Fruit fly (Drosophila melanogaster): ENCODE data around the gene Slc25A46b.

Gene Slc25A46b

dm6 chr2L:18141471-18142345 lies 45.3 kb downstream of the Slc25A46b start (continued):
- TF ChIP-seq CG2875 (GFP tag; optimal IDR thresholded peaks at IDR 0.05) (peak; percentile 54), Dfd (GFP tag; optimal IDR thresholded peaks at IDR 0.05) (peak in 1 of 2 experiments; percentile 4), Ada2b (GFP tag; IDR thresholded peaks at IDR 0.05) (no peak; the same call in 1 of the 2 replicates), cwo (GFP tag; optimal IDR thresholded peaks at IDR 0.05) (peak; percentile 64), CG14014 (GFP tag; IDR thresholded peaks at IDR 0.05) (peak; percentile 18; the same call in 1 of the 2 replicates), CG8089 (GFP tag; optimal IDR thresholded peaks at IDR 0.05) (no peak), oc (tag; optimal IDR thresholded peaks at IDR 0.05) (peak; percentile 11), lmd (GFP tag; IDR thresholded peaks at IDR 0.05) (peak; percentile 54), Doc3 (GFP tag; IDR thresholded peaks at IDR 0.05; ENCODE audit: partially characterized antibody) (no peak), CG8290 (GFP tag; optimal IDR thresholded peaks at IDR 0.05) (peak; percentile 12), CG8290 (tag; optimal IDR thresholded peaks at IDR 0.05) (peak in 1 of 2 experiments; percentile 54), Rfx (GFP tag; IDR thresholded peaks at IDR 0.05) (peak; percentile 60), chif (GFP tag; optimal IDR thresholded peaks at IDR 0.05) (peak; percentile 39 to 64), bigmax (GFP tag; optimal IDR thresholded peaks at IDR 0.05) (no peak), CG31224 (GFP tag; IDR thresholded peaks at IDR 0.05) (peak; percentile 40; the same call in 1 of the 2 replicates), peb (GFP tag; IDR thresholded peaks at IDR 0.05) (no peak), ham (GFP tag; IDR thresholded peaks at IDR 0.05) (no peak), Xbp1 (GFP tag; optimal IDR thresholded peaks at IDR 0.05) (peak; percentile 68), CG4730 (GFP tag; IDR thresholded peaks at IDR 0.05) (no peak), her (GFP tag; optimal IDR thresholded peaks at IDR 0.05) (no peak), Atf-2 (GFP tag; optimal IDR thresholded peaks at IDR 0.05) (peak; percentile 9), CG17802 (tag; optimal IDR thresholded peaks at IDR 0.05) (peak; percentile 4), usp (GFP tag; optimal IDR thresholded peaks at IDR 0.05) (no peak), knrl (GFP tag; IDR thresholded peaks at IDR 0.05; ENCODE audit: partially characterized antibody) (no peak), CG3726 (GFP tag; IDR thresholded peaks at IDR 0.05) (0 out of 3 replicates have a peak, but pooled peaks have one; percentile 55), Sox100B (GFP tag; optimal IDR thresholded peaks at IDR 0.05) (peak; percentile 78), CG10543 (GFP tag; optimal IDR thresholded peaks at IDR 0.05) (peak; percentile 68), row (GFP tag; IDR thresholded peaks at IDR 0.05) (peak; percentile 73), CG8281 (tag; optimal IDR thresholded peaks at IDR 0.05) (no peak), repo (GFP tag; optimal IDR thresholded peaks at IDR 0.05) (no peak), dati (GFP tag; IDR thresholded peaks at IDR 0.05) (no peak), vvl (GFP tag; IDR thresholded peaks at IDR 0.05) (peak; percentile 48; the same call in 1 of the 2 replicates), Max (GFP tag; optimal IDR thresholded peaks at IDR 0.05) (no peak), pros (GFP tag; optimal IDR thresholded peaks at IDR 0.05) (no peak), sens-2 (GFP tag; IDR thresholded peaks at IDR 0.05) (no peak), schlank (tag; optimal IDR thresholded peaks at IDR 0.05) (peak; percentile 25), CG1024 (GFP tag; IDR thresholded peaks at IDR 0.05) (no peak), Scr (GFP tag; IDR thresholded peaks at IDR 0.05; ENCODE audit: partially characterized antibody) (0 out of 2 replicates have a peak, but pooled peaks have one; percentile 30), B-H1 (GFP tag; IDR thresholded peaks at IDR 0.05) (peak; percentile 58; the same call in 2 of the 3 replicates), C15 (GFP tag; IDR thresholded peaks at IDR 0.05) (no peak), CG30403 (GFP tag; optimal IDR thresholded peaks at IDR 0.05) (peak; percentile 76), Dip3 (GFP tag; optimal IDR thresholded peaks at IDR 0.05) (peak; percentile 44), unc-4 (GFP tag; IDR thresholded peaks at IDR 0.05; ENCODE audit: partially characterized antibody) (no peak), NfI (GFP tag; optimal IDR thresholded peaks at IDR 0.05) (peak; percentile 65), btn (GFP tag; optimal IDR thresholded peaks at IDR 0.05) (no peak), wek (GFP tag; optimal IDR thresholded peaks at IDR 0.05) (no peak), ttk (GFP tag; IDR thresholded peaks at IDR 0.05) (peak; percentile 74), Fer2 (tag; optimal IDR thresholded peaks at IDR 0.05) (no peak), twi (tag; optimal IDR thresholded peaks at IDR 0.05) (peak; percentile 2)

All from whole organism, embryonic.